Worm (Caenorhabditis elegans): Measurements from ENCODE around the gene pod-2.

ce11 chrII:1090743-1091142, 45.8 kb upstream of the pod-2 start:
- TF ChIP-seq nhr-237 (tag; optimal IDR thresholded peaks at IDR 0.05) (no peak), nhr-77 (tag; optimal IDR thresholded peaks at IDR 0.05) (no peak)

All from whole organism, L4 larva.